Worm (Caenorhabditis elegans) whole organism, midembryonic: ENCODE results near the gene F38A6.4.

Experiments used
- T22C8.4 ChIP-seq: fragments of 200-800 bp; sonication (Bioruptor generic); IDR thresholded peaks from 2 replicates; pipeline ENCODE4 v1.3.6; 2022; ENCODE audit warnings: missing genetic modification characterization, missing compliant biosample characterization
- cog-1 ChIP-seq: sonication (generic microtip); optimal IDR thresholded peaks from 2 replicates; lab custom pipeline; 2016; ENCODE audit warnings: missing genetic modification characterization, missing compliant biosample characterization
- flt-1 ChIP-seq: fragments of 200-800 bp; sonication (Bioruptor generic); IDR thresholded peaks from 2 replicates; pipeline ENCODE4 v1.3.6; 2022; ENCODE audit warnings: missing genetic modification characterization, missing compliant biosample characterization
- klf-2 ChIP-seq: fragments of 200-800 bp; sonication (Bioruptor generic); conservative IDR thresholded peaks from 2 replicates; pipeline ENCODE4 v1.3.6; 2022; ENCODE audit warnings: missing genetic modification reagents, missing genetic modification characterization, missing compliant biosample characterization
- med-1 ChIP-seq: sonication (generic microtip); optimal IDR thresholded peaks from 2 replicates; lab custom pipeline; 2017; ENCODE audit warnings: missing genetic modification characterization, mild to moderate bottlenecking, missing compliant biosample characterization, antibody characterized with exemption, missing genetic modification reagents; ENCODE audit not compliant: insufficient read depth
- ref-1 ChIP-seq: fragments of 200-800 bp; sonication (Bioruptor generic); conservative IDR thresholded peaks from 2 replicates; pipeline ENCODE4 v1.3.6; 2022; ENCODE audit warnings: missing genetic modification reagents, missing genetic modification characterization, missing compliant biosample characterization
- tab-1 ChIP-seq: fragments of 200-800 bp; sonication (Bioruptor generic); IDR thresholded peaks from 2 replicates; pipeline ENCODE4 v1.3.6; 2022; ENCODE audit warnings: missing genetic modification characterization, missing compliant biosample characterization
- ztf-29 ChIP-seq: fragments of 200-800 bp; sonication (Bioruptor generic); IDR thresholded peaks from 2 replicates; pipeline ENCODE4 v1.3.6; 2022; ENCODE audit warnings: missing genetic modification reagents, missing genetic modification characterization, missing compliant biosample characterization

ce11 chrV:20771702-20772101 lies 3.5 kb downstream of the F38A6.4 start:
- TF ChIP-seq cog-1 (tag; lab: Kevin White, UChicago) (no peak), T22C8.4 (GFP tag; lab: Robert Waterston, UW) (no peak), med-1 (GFP tag; lab: Kevin White, UChicago) (no peak), ref-1 (GFP tag; lab: Robert Waterston, UW) (no peak), flt-1 (GFP tag; lab: Robert Waterston, UW) (no peak), tab-1 (GFP tag; lab: Robert Waterston, UW) (no peak), ztf-29 (GFP tag; lab: Robert Waterston, UW) (no peak), klf-2 (GFP tag; lab: Robert Waterston, UW) (no peak)
